Fruit fly (Drosophila melanogaster) whole organism, embryonic: ENCODE data around the gene CG33107.

Experiments
- Gsc ChIP-seq: fragments of 200-800 bp; sonication (Bioruptor generic); IDR thresholded peaks from 2 replicates; pipeline ENCODE4 v1.3.6; 2022; ENCODE audit warnings: missing biosample characterization, missing genetic modification characterization
- phol ChIP-seq: fragments of 200-800 bp; sonication (Bioruptor generic); optimal IDR thresholded peaks from 3 replicates; lab custom pipeline; 2018; ENCODE audit warnings: missing biosample characterization, mild to moderate bottlenecking, missing genetic modification characterization, moderate library complexity
- sc ChIP-seq, 3 experiments: fragments of >200 bp in 2 of 3; fragments of 200-800 bp in 1 of 3; sonication (Bioruptor generic) in 1 of 3; optimal IDR thresholded peaks; 2 replicates in 2 of 3; 3 replicates in 1 of 3; lab custom pipeline; 2017; ENCODE audit warnings: mild to moderate bottlenecking in 1 of 3, missing biosample characterization in 1 of 3, missing genetic modification characterization in 1 of 3, missing genetic modification reagents in 1 of 3

DNA sequence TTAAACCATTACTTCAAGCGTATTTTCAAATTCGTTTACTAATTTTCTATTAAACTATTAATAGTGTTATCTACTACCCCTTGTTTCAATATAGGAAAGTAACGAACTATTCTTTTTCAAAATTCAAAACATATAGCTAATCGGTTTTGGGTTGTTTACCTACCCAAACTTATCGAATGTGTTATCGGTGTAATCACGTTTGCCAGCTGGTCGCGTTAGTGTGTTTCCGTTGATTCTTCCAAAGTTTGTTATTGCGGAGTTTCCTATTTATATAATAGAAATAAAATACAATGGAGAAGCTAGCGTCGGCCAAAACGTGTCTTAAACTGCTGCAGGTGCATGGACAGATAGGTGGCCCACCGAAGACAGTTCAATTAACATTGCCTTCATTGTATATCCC is 33.8 kb upstream of the CG33107 start, which contains the start of gene mRpL45:
- no peak for TF ChIP-seq Gsc (GFP tag; lab: Robert Waterston, UW)
- no peak for TF ChIP-seq phol
- TF ChIP-seq sc (optimal IDR thresholded peaks at IDR 0.05; lab: Kevin White, UChicago), result no peak
- no peak for TF ChIP-seq sc (GFP tag; optimal IDR thresholded peaks at IDR 0.05; lab: Kevin White, UChicago)
